Fruit fly (Drosophila melanogaster): ENCODE results near the gene RecQ4.

RecQ4 gene

DNA sequence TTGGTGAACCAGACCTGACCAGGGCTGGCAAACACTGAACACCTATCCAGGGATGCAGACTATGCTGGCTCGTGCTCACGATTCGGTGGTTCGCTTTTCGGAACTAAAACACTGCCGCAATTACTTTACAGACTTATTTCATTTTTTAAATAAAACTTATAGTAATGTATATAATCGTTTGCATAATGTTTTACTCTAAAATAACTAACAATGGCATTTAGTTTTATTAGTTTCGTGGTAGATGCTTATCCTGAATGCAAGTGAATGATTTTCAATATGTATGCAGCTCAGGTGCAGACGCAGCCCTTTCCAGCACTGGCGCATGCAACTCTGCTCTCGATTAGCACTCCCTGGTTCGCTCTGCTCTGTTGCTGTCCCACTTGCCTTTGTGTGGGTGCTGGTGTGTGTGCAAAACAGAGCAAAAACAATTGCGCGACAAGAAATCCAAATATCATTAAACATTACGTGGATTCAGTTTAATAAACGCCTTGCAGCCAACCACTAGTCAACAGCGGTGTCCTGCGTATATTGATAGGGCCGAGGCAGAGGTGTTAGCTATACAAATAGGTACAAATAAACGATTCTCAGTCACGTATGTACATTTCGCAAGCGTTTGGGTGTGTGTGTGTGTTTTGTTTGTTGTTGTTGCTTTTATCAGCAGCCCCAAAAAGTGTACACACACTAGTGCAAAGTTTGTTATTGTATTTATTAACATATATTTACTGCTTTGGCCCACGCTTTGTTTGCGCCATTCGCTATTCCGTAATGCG is 11.0 kb upstream of the RecQ4 start, which contains the start of the genes ERR and Atg18a (continued):
- TF ChIP-seq danr (GFP tag; IDR thresholded peaks at IDR 0.05): peak; percentile 79; the same call in 1 of the 2 replicates
- peak; percentile 82 for TF ChIP-seq CG4730 (GFP tag; IDR thresholded peaks at IDR 0.05)
- TF ChIP-seq fd96Cb (tag; optimal IDR thresholded peaks at IDR 0.05): peak; percentile 77
- TF ChIP-seq emc (GFP tag; optimal IDR thresholded peaks at IDR 0.05): peak; percentile 57
- peak; percentile 77 for TF ChIP-seq CG1233 (GFP tag; optimal IDR thresholded peaks at IDR 0.05)
- peak; percentile 67 for TF ChIP-seq CG13624 (GFP tag; optimal IDR thresholded peaks at IDR 0.05)
- TF ChIP-seq NC2α (GFP tag; optimal IDR thresholded peaks at IDR 0.05): peak; percentile 57
- no peak for TF ChIP-seq gsb-n (tag; optimal IDR thresholded peaks at IDR 0.05)
- TF ChIP-seq pb (GFP tag; optimal IDR thresholded peaks at IDR 0.05): peak; percentile 65
- peak in 1 of 2 experiments; percentile 63 for TF ChIP-seq crp (GFP tag; optimal IDR thresholded peaks at IDR 0.05)
- peak; percentile 97 for TF ChIP-seq Med (GFP tag)
- peak; percentile 88 for TF ChIP-seq ranshi (GFP tag; IDR thresholded peaks at IDR 0.05)
- peak; percentile 48; the same call in 1 of the 2 replicates for TF ChIP-seq Dref (GFP tag; IDR thresholded peaks at IDR 0.05)
- peak; percentile 91 for TF ChIP-seq Aef1 (GFP tag; IDR thresholded peaks at IDR 0.05)
- no peak for TF ChIP-seq abd-A (tag; optimal IDR thresholded peaks at IDR 0.05)
- TF ChIP-seq Vsx1 (GFP tag; optimal IDR thresholded peaks at IDR 0.05): peak; percentile 41
- TF ChIP-seq Mad (GFP tag; optimal IDR thresholded peaks at IDR 0.05): peak; percentile 90
- peak; percentile 36 for TF ChIP-seq CG1529 (GFP tag; optimal IDR thresholded peaks at IDR 0.05)
- TF ChIP-seq CG30020 (tag; optimal IDR thresholded peaks at IDR 0.05): peak; percentile 83
- no peak for TF ChIP-seq tna (GFP tag; IDR thresholded peaks at IDR 0.05; ENCODE audit: partially characterized antibody)
- TF ChIP-seq MESR4 (GFP tag; optimal IDR thresholded peaks at IDR 0.05): peak; percentile 82
- TF ChIP-seq eyg (GFP tag; optimal IDR thresholded peaks at IDR 0.05): peak; percentile 36
- TF ChIP-seq chinmo (GFP tag; IDR thresholded peaks at IDR 0.05; ENCODE audit: partially characterized antibody): peak; percentile 47; the same call in 1 of the 4 replicates
- peak; percentile 76 for TF ChIP-seq Bdp1 (GFP tag; optimal IDR thresholded peaks at IDR 0.05)
- TF ChIP-seq fd102C (GFP tag; optimal IDR thresholded peaks at IDR 0.05): no peak
- TF ChIP-seq Dp (GFP tag; optimal IDR thresholded peaks at IDR 0.05): peak; percentile 27
- TF ChIP-seq cwo (GFP tag; optimal IDR thresholded peaks at IDR 0.05): peak; percentile 51
- TF ChIP-seq lilli (GFP tag; optimal IDR thresholded peaks at IDR 0.05): peak; percentile 92
- TF ChIP-seq chn (GFP tag; optimal IDR thresholded peaks at IDR 0.05): peak; percentile 87
- peak; percentile 87 for TF ChIP-seq Dek (tag; optimal IDR thresholded peaks at IDR 0.05)
- TF ChIP-seq tap (tag; optimal IDR thresholded peaks at IDR 0.05): no peak
- TF ChIP-seq MTF-1 (GFP tag; optimal IDR thresholded peaks at IDR 0.05; ENCODE audit: borderline replicate concordance): no peak
- peak; percentile 81 for TF ChIP-seq Max (GFP tag; optimal IDR thresholded peaks at IDR 0.05)
- peak; percentile 93 for TF ChIP-seq hkb (optimal IDR thresholded peaks at IDR 0.05)
- peak; percentile 62 for TF ChIP-seq hkb (GFP tag; IDR thresholded peaks at IDR 0.05)
- TF ChIP-seq zen (tag; optimal IDR thresholded peaks at IDR 0.05): peak; percentile 74
- no peak for TF ChIP-seq mirr (GFP tag; optimal IDR thresholded peaks at IDR 0.05)
- TF ChIP-seq Antp (GFP tag; optimal IDR thresholded peaks at IDR 0.05): peak; percentile 85
- TF ChIP-seq CG13123 (GFP tag; optimal IDR thresholded peaks at IDR 0.05): peak; percentile 77
- TF ChIP-seq jing (GFP tag; optimal IDR thresholded peaks at IDR 0.05): no peak
- TF ChIP-seq Atf6 (GFP tag; IDR thresholded peaks at IDR 0.05): peak; percentile 86
- peak; percentile 77; the same call in 1 of the 2 replicates for TF ChIP-seq Doc2 (GFP tag; IDR thresholded peaks at IDR 0.05)
- TF ChIP-seq inv (GFP tag; IDR thresholded peaks at IDR 0.05; ENCODE audit: partially characterized antibody): peak; percentile 61; the same call in 1 of the 2 replicates
- peak; percentile 50 for TF ChIP-seq CG9797 (GFP tag; optimal IDR thresholded peaks at IDR 0.05)
- TF ChIP-seq CG17359 (tag; optimal IDR thresholded peaks at IDR 0.05): peak; percentile 77
- TF ChIP-seq CG11560 (tag; IDR thresholded peaks at IDR 0.05): peak; percentile 80
- peak; percentile 71 for TF ChIP-seq unpg (GFP tag; optimal IDR thresholded peaks at IDR 0.05)
- peak; percentile 86 for TF ChIP-seq CG6689 (GFP tag; IDR thresholded peaks at IDR 0.05)
- TF ChIP-seq CG2889 (GFP tag; IDR thresholded peaks at IDR 0.05): peak; percentile 77
